Fruit fly (Drosophila melanogaster) whole organism, embryonic: ENCODE measurements around the gene CG6055.
A peak's percentile ranks its signal among the peaks of the same experiment; 100 is the strongest.

Experiments used
- ATbp ChIP-seq: fragments of 200-800 bp; sonication (Bioruptor generic); optimal IDR thresholded peaks from 2 replicates; lab custom pipeline; 2017; ENCODE audit warnings: missing biosample characterization, mild to moderate bottlenecking, missing genetic modification characterization, missing genetic modification reagents
- Aef1 ChIP-seq: fragments of 200-800 bp; sonication (Bioruptor generic); IDR thresholded peaks from 3 replicates; pipeline ENCODE4 v1.3.6; 2022; ENCODE audit warnings: missing biosample characterization, missing genetic modification characterization
- Asciz ChIP-seq: fragments of 200-800 bp; sonication (Bioruptor generic); optimal IDR thresholded peaks from 2 replicates; lab custom pipeline; 2017; ENCODE audit warnings: missing biosample characterization, mild to moderate bottlenecking, missing genetic modification characterization, missing genetic modification reagents
- B-H2 ChIP-seq: fragments of 200-800 bp; sonication (Bioruptor generic); optimal IDR thresholded peaks from 2 replicates; lab custom pipeline; 2018; ENCODE audit warnings: missing biosample characterization, mild to moderate bottlenecking, missing genetic modification characterization
- CG10462 ChIP-seq: fragments of 200-800 bp; sonication (Bioruptor generic); optimal IDR thresholded peaks from 2 replicates; lab custom pipeline; 2016; ENCODE audit warnings: missing biosample characterization, missing genetic modification characterization
- CG10654 ChIP-seq: fragments of 200-800 bp; sonication (Bioruptor generic); optimal IDR thresholded peaks from 2 replicates; lab custom pipeline; 2016; ENCODE audit warnings: missing biosample characterization, missing genetic modification characterization
- CG1233 ChIP-seq: fragments of 200-800 bp; sonication (Bioruptor generic); optimal IDR thresholded peaks from 4 replicates; lab custom pipeline; 2018; ENCODE audit warnings: missing biosample characterization, mild to moderate bottlenecking, missing genetic modification characterization
- CG12942 ChIP-seq: fragments of 200-800 bp; sonication (Bioruptor generic); optimal IDR thresholded peaks from 3 replicates; lab custom pipeline; 2016; ENCODE audit warnings: missing biosample characterization, missing genetic modification characterization
- CG13296 ChIP-seq: fragments of 200-800 bp; sonication (Bioruptor generic); optimal IDR thresholded peaks from 3 replicates; lab custom pipeline; 2018; ENCODE audit warnings: missing biosample characterization, mild to moderate bottlenecking, missing genetic modification characterization
- CG13424 ChIP-seq: fragments of 200-800 bp; sonication (Bioruptor generic); optimal IDR thresholded peaks from 2 replicates; lab custom pipeline; 2019; ENCODE audit warnings: missing biosample characterization, mild to moderate bottlenecking, missing genetic modification characterization, moderate library complexity
- CG17328 ChIP-seq: fragments of 200-800 bp; sonication (Bioruptor generic); IDR thresholded peaks from 2 replicates; pipeline ENCODE4 v1.3.6; 2022; ENCODE audit warnings: missing biosample characterization, missing genetic modification characterization
- CG17385 ChIP-seq: fragments of 200-800 bp; sonication (Bioruptor generic); optimal IDR thresholded peaks from 3 replicates; lab custom pipeline; 2018; ENCODE audit warnings: missing biosample characterization, mild to moderate bottlenecking, missing genetic modification characterization
- CG17612 ChIP-seq: fragments of 200-800 bp; sonication (Bioruptor generic); IDR thresholded peaks from 2 replicates; pipeline ENCODE4 v1.3.6; 2022; ENCODE audit warnings: missing biosample characterization, missing genetic modification characterization
- CG31388 ChIP-seq: fragments of 200-800 bp; sonication (Bioruptor generic); optimal IDR thresholded peaks from 2 replicates; lab custom pipeline; 2016; ENCODE audit warnings: missing biosample characterization, missing genetic modification characterization
- CG3163 ChIP-seq: fragments of 200-800 bp; sonication (Bioruptor generic); optimal IDR thresholded peaks from 3 replicates; lab custom pipeline; 2016; ENCODE audit warnings: missing biosample characterization, missing genetic modification characterization
- CG33557 ChIP-seq: fragments of 200-800 bp; sonication (Bioruptor generic); optimal IDR thresholded peaks from 2 replicates; lab custom pipeline; 2019; ENCODE audit warnings: missing biosample characterization, mild to moderate bottlenecking, missing genetic modification characterization, moderate library complexity
- CG4282 ChIP-seq: fragments of 200-800 bp; sonication (Bioruptor generic); optimal IDR thresholded peaks from 2 replicates; lab custom pipeline; 2016; ENCODE audit warnings: missing biosample characterization, missing genetic modification characterization
- CG4328 ChIP-seq: fragments of 200-800 bp; sonication (Bioruptor generic); optimal IDR thresholded peaks from 3 replicates; lab custom pipeline; 2017; ENCODE audit warnings: missing biosample characterization, missing genetic modification reagents, missing genetic modification characterization
- CG6254 ChIP-seq: fragments of 200-800 bp; sonication (Bioruptor generic); optimal IDR thresholded peaks from 3 replicates; lab custom pipeline; 2017; ENCODE audit warnings: mild to moderate bottlenecking, missing biosample characterization, missing genetic modification reagents, missing genetic modification characterization
- CG6813 ChIP-seq: fragments of 200-800 bp; sonication (Bioruptor generic); optimal IDR thresholded peaks from 2 replicates; lab custom pipeline; 2017; ENCODE audit warnings: missing biosample characterization, missing genetic modification characterization, mild to moderate bottlenecking, moderate library complexity, missing genetic modification reagents
- CG6854 ChIP-seq: fragments of 200-800 bp; sonication (Bioruptor generic); optimal IDR thresholded peaks from 3 replicates; lab custom pipeline; 2017; ENCODE audit warnings: missing biosample characterization, mild to moderate bottlenecking, missing genetic modification characterization
- CG9437 ChIP-seq: fragments of 200-800 bp; sonication (Bioruptor generic); optimal IDR thresholded peaks from 2 replicates; lab custom pipeline; 2018; ENCODE audit warnings: missing biosample characterization, mild to moderate bottlenecking, missing genetic modification characterization
- CG9876 ChIP-seq: fragments of 200-800 bp; sonication (Bioruptor generic); optimal IDR thresholded peaks from 2 replicates; lab custom pipeline; 2016; ENCODE audit warnings: missing biosample characterization, missing genetic modification characterization
- Camta ChIP-seq: fragments of 200-800 bp; sonication (Bioruptor generic); optimal IDR thresholded peaks from 2 replicates; lab custom pipeline; 2016; ENCODE audit warnings: missing biosample characterization, missing genetic modification characterization
- CkIIα-i1 ChIP-seq: fragments of 200-800 bp; sonication (Bioruptor generic); IDR thresholded peaks from 2 replicates; pipeline ENCODE4 v1.3.6; 2022; ENCODE audit warnings: missing biosample characterization, missing genetic modification characterization
- CrebB ChIP-seq: fragments of 200-800 bp; sonication (Bioruptor generic); optimal IDR thresholded peaks from 3 replicates; lab custom pipeline; 2018; ENCODE audit warnings: missing biosample characterization, mild to moderate bottlenecking, missing genetic modification characterization
- Deaf1 ChIP-seq: fragments of 200-800 bp; optimal IDR thresholded peaks from 3 replicates; lab custom pipeline; 2019; ENCODE audit warnings: missing biosample characterization, mild to moderate bottlenecking, missing genetic modification characterization, moderate library complexity
- Doc3 ChIP-seq: fragments of 200-800 bp; sonication (Bioruptor generic); IDR thresholded peaks from 3 replicates; pipeline ENCODE4 v1.3.6; 2022; ENCODE audit warnings: missing biosample characterization, missing genetic modification characterization; ENCODE audit not compliant: partially characterized antibody
- E2f2 ChIP-seq: fragments of 200-800 bp; sonication (Bioruptor generic); IDR thresholded peaks from 2 replicates; pipeline ENCODE4 v1.3.6; 2022; ENCODE audit warnings: missing biosample characterization, missing genetic modification characterization
- Fer1 ChIP-seq: fragments of 200-800 bp; sonication (Bioruptor generic); optimal IDR thresholded peaks from 2 replicates; lab custom pipeline; 2017; ENCODE audit warnings: missing biosample characterization, mild to moderate bottlenecking, missing genetic modification characterization
- Fer2 ChIP-seq: fragments of 200-800 bp; sonication (Bioruptor generic); optimal IDR thresholded peaks from 2 replicates; lab custom pipeline; 2018; ENCODE audit warnings: missing biosample characterization, mild to moderate bottlenecking, missing genetic modification characterization, moderate library complexity
- HHEX ChIP-seq: fragments of 200-800 bp; sonication (Bioruptor generic); optimal IDR thresholded peaks from 3 replicates; lab custom pipeline; 2017; ENCODE audit warnings: missing biosample characterization, mild to moderate bottlenecking, missing genetic modification characterization, missing genetic modification reagents
- Oaz ChIP-seq: fragments of 200-800 bp; sonication (Bioruptor generic); IDR thresholded peaks from 2 replicates; pipeline ENCODE4 v1.3.6; 2022; ENCODE audit warnings: missing biosample characterization, missing genetic modification characterization
- bbx ChIP-seq: fragments of 200-800 bp; sonication (Bioruptor generic); IDR thresholded peaks from 2 replicates; pipeline ENCODE4 v1.3.6; 2022; ENCODE audit warnings: missing biosample characterization, missing genetic modification characterization; ENCODE audit not compliant: partially characterized antibody
- br ChIP-seq: fragments of >200 bp; optimal IDR thresholded peaks from 2 replicates; lab custom pipeline; 2017
- cato ChIP-seq: fragments of 200-800 bp; sonication (Bioruptor generic); optimal IDR thresholded peaks from 2 replicates; lab custom pipeline; 2016; ENCODE audit warnings: missing biosample characterization, missing genetic modification characterization, borderline replicate concordance
- cg ChIP-seq: fragments of 200-800 bp; sonication (Bioruptor generic); optimal IDR thresholded peaks from 3 replicates; lab custom pipeline; 2019; ENCODE audit warnings: missing biosample characterization, mild to moderate bottlenecking, missing genetic modification characterization, moderate library complexity
- crol ChIP-seq: fragments of 200-800 bp; sonication (Bioruptor generic); IDR thresholded peaks from 2 replicates; pipeline ENCODE4 v1.3.6; 2022; ENCODE audit warnings: missing biosample characterization, missing genetic modification characterization
- eve ChIP-seq, 2 experiments: fragments of >200 bp; optimal IDR thresholded peaks; 2 replicates each; lab custom pipeline; 2017; ENCODE audit warnings: missing biosample characterization in 2 of 2, missing genetic modification characterization in 2 of 2
- gcm ChIP-seq: fragments of 200-800 bp; sonication (Bioruptor generic); optimal IDR thresholded peaks from 2 replicates; lab custom pipeline; 2019; ENCODE audit warnings: missing biosample characterization, mild to moderate bottlenecking, missing genetic modification characterization, moderate library complexity
- gcm2 ChIP-seq: fragments of 200-800 bp; sonication (Bioruptor generic); optimal IDR thresholded peaks from 2 replicates; lab custom pipeline; 2016; ENCODE audit warnings: missing biosample characterization, missing genetic modification characterization
- lilli ChIP-seq: fragments of 200-800 bp; sonication (Bioruptor generic); optimal IDR thresholded peaks from 3 replicates; lab custom pipeline; 2016; ENCODE audit warnings: missing biosample characterization, missing genetic modification characterization
- nom ChIP-seq: fragments of 200-800 bp; sonication (Bioruptor generic); optimal IDR thresholded peaks from 2 replicates; lab custom pipeline; 2017; ENCODE audit warnings: missing biosample characterization, missing genetic modification characterization, mild to moderate bottlenecking, moderate library complexity, missing genetic modification reagents
- prd ChIP-seq, 3 experiments: fragments of >200 bp in 2 of 3; fragments of 200-800 bp in 1 of 3; sonication (Bioruptor generic) in 1 of 3; optimal IDR thresholded peaks in 2 of 3; IDR thresholded peaks in 1 of 3; 2 replicates in 2 of 3; 3 replicates in 1 of 3; pipeline versions ENCODE4 v1.3.6 to Lab custom; 2017 to 2022; ENCODE audit warnings: missing biosample characterization in 1 of 3, missing genetic modification characterization in 1 of 3
- psq ChIP-seq: fragments of 200-800 bp; sonication (Bioruptor generic); optimal IDR thresholded peaks from 2 replicates; lab custom pipeline; 2017; ENCODE audit warnings: missing biosample characterization, missing genetic modification characterization
- sens ChIP-seq: fragments of 200-800 bp; sonication (Bioruptor generic); peaks from one replicate; lab custom pipeline; 2016; ENCODE audit warnings: missing biosample characterization, missing genetic modification characterization
- sisA ChIP-seq: fragments of 200-800 bp; sonication (Bioruptor generic); IDR thresholded peaks from 2 replicates; pipeline ENCODE4 v1.3.6; 2022; ENCODE audit warnings: missing biosample characterization, missing genetic modification characterization
- tgo ChIP-seq: fragments of 200-800 bp; sonication (Bioruptor generic); IDR thresholded peaks from 3 replicates; pipeline ENCODE4 v1.3.6; 2022; ENCODE audit warnings: missing biosample characterization, missing genetic modification characterization
- tup ChIP-seq: fragments of 200-800 bp; sonication (Bioruptor generic); optimal IDR thresholded peaks from 2 replicates; lab custom pipeline; 2016; ENCODE audit warnings: missing biosample characterization, mild to moderate bottlenecking, missing genetic modification characterization, moderate library complexity
- zfh2 ChIP-seq: fragments of 200-800 bp; sonication (Bioruptor generic); optimal IDR thresholded peaks from 2 replicates; lab custom pipeline; 2016; ENCODE audit warnings: missing biosample characterization, missing genetic modification characterization

Gene CG6055

DNA sequence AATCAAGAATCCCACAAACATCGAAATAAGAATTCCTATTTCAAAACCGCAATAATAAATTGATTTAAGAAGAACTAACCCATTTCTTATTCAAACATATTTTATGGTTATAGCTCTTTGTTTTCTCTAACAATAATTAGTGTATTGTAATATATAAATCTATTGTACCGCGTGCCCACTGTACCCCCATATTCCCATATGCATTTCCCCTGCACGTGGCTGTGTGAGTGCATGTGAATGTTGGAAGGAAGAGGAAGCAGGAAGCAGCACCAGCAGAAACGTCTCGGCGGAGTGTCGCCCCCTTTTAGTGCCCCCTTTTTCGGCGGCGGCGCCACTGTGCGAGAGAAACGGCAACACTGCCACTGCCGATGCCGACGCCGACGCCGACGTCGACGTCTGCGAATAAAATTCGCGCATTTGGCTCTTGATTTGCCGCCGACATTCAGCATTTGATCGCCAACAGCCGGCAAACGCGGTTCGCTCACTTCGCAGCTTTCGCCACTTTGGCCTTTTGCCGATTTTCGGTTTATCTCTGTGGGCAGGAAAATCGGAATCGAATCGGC lies 42.9 kb upstream of the CG6055 start (continued):
- TF ChIP-seq Oaz (no peak), Camta (GFP tag; lab: Kevin White, UChicago) (peak; percentile 17), bbx (GFP tag; lab: Robert Waterston, UW) (0 out of 2 replicates have a peak, but pooled peaks have one; percentile 13), sens (peak; percentile 19), Aef1 (GFP tag; lab: Robert Waterston, UW) (no peak), Doc3 (GFP tag; lab: Robert Waterston, UW) (no peak), ATbp (GFP tag; lab: Kevin White, UChicago) (peak; percentile 26), Fer2 (tag; lab: Kevin White, UChicago) (no peak), sisA (GFP tag; lab: Robert Waterston, UW) (peak; percentile 53), crol (GFP tag; lab: Robert Waterston, UW) (no peak), CG1233 (GFP tag; lab: Kevin White, UChicago) (no peak), CG6854 (GFP tag; lab: Kevin White, UChicago) (no peak), prd (optimal IDR thresholded peaks at IDR 0.05; lab: Kevin White, UChicago) (no peak), prd (GFP tag; IDR thresholded peaks at IDR 0.05; lab: Robert Waterston, UW) (peak; percentile 67), tgo (GFP tag; lab: Robert Waterston, UW) (no peak), gcm2 (GFP tag; lab: Kevin White, UChicago) (no peak), CG9437 (no peak), gcm (GFP tag; lab: Kevin White, UChicago) (peak; percentile 74), CkIIα-i1 (GFP tag; lab: Robert Waterston, UW) (no peak), CG6254 (GFP tag; lab: Kevin White, UChicago) (peak; percentile 43), CG17612 (GFP tag; lab: Robert Waterston, UW) (no peak), B-H2 (GFP tag; lab: Kevin White, UChicago) (peak; percentile 56), CG3163 (GFP tag; lab: Kevin White, UChicago) (no peak), CG17328 (GFP tag; lab: Robert Waterston, UW) (no peak; the same call in 1 of the 2 replicates), Fer1 (GFP tag; lab: Kevin White, UChicago) (peak; percentile 33), psq (GFP tag; lab: Kevin White, UChicago) (no peak), CG4282 (GFP tag; lab: Kevin White, UChicago) (no peak), CG9876 (GFP tag; lab: Kevin White, UChicago) (no peak), CG17385 (peak; percentile 72), eve (GFP tag; optimal IDR thresholded peaks at IDR 0.05; lab: Kevin White, UChicago) (no peak), HHEX (GFP tag; lab: Kevin White, UChicago) (peak; percentile 17), CG10462 (GFP tag; lab: Kevin White, UChicago) (no peak), nom (GFP tag; lab: Kevin White, UChicago) (peak; percentile 76), CG31388 (GFP tag; lab: Kevin White, UChicago) (no peak), zfh2 (peak; percentile 67), CrebB (no peak), CG12942 (GFP tag; lab: Kevin White, UChicago) (peak; percentile 10), CG13296 (no peak), Asciz (no peak), cato (GFP tag; lab: Kevin White, UChicago) (no peak), CG33557 (GFP tag; lab: Kevin White, UChicago) (no peak), tup (GFP tag; lab: Kevin White, UChicago) (peak; percentile 8), cg (no peak), CG10654 (GFP tag; lab: Kevin White, UChicago) (no peak), CG13424 (peak; percentile 36), Deaf1 (no peak), br (lab: Kevin White, UChicago) (no peak), CG6813 (GFP tag; lab: Kevin White, UChicago) (no peak), CG4328 (GFP tag; lab: Kevin White, UChicago) (no peak), lilli (peak; percentile 66), E2f2 (GFP tag; lab: Robert Waterston, UW) (0 out of 2 replicates have a peak, but pooled peaks have one; percentile 15)
